Worm (Caenorhabditis elegans) whole organism, L1 larva: ENCODE measurements around the gene B0280.9.

Experiments
- C04F5.9 ChIP-seq: sonication (generic microtip); optimal IDR thresholded peaks from 2 replicates; lab custom pipeline; 2016; ENCODE audit warnings: missing genetic modification characterization, missing compliant biosample characterization
- aha-1 ChIP-seq: fragments of 150-350 bp; optimal IDR thresholded peaks from 2 replicates; lab custom pipeline; 2014; ENCODE audit warnings: missing biosample characterization, missing genetic modification characterization
- alr-1 ChIP-seq: fragments of 200-800 bp; sonication (Bioruptor generic); optimal IDR thresholded peaks from 2 replicates; lab custom pipeline; 2018; ENCODE audit warnings: borderline replicate concordance, mild to moderate bottlenecking, missing genetic modification characterization, missing compliant biosample characterization
- blmp-1 ChIP-seq: fragments of 150-350 bp; optimal IDR thresholded peaks from 2 replicates; lab custom pipeline; 2014; ENCODE audit warnings: missing biosample characterization, missing genetic modification characterization
- ceh-63 ChIP-seq: fragments of 200-800 bp; sonication (Bioruptor generic); optimal IDR thresholded peaks from 2 replicates; lab custom pipeline; 2018; ENCODE audit warnings: mild to moderate bottlenecking, missing genetic modification characterization, missing compliant biosample characterization
- ceh-88 ChIP-seq: fragments of 200-800 bp; sonication (Bioruptor generic); IDR thresholded peaks from 2 replicates; pipeline ENCODE4 v1.3.6; 2022; ENCODE audit warnings: missing genetic modification characterization, missing compliant biosample characterization
- ces-1 ChIP-seq: fragments of 150-350 bp; optimal IDR thresholded peaks from 2 replicates; lab custom pipeline; 2014; ENCODE audit warnings: missing biosample characterization, missing genetic modification reagents, missing genetic modification characterization
- dpl-1 ChIP-seq, 3 experiments: fragments of 150-350 bp in 2 of 3; sonication (generic microtip) in 1 of 3; optimal IDR thresholded peaks; 2 replicates each; lab custom pipeline; 2014 to 2017; ENCODE audit warnings: missing biosample characterization in 3 of 3, missing genetic modification characterization in 3 of 3, missing genetic modification reagents in 3 of 3
- efl-1 ChIP-seq, 4 experiments: fragments of 150-350 bp; optimal IDR thresholded peaks in 3 of 4; peaks in 1 of 4; 1 replicate in 1 of 4; 2 replicates in 3 of 4; lab custom pipeline; 2014; ENCODE audit warnings: missing biosample characterization in 2 of 4, missing genetic modification characterization in 2 of 4, missing genetic modification reagents in 2 of 4
- efl-3 ChIP-seq: fragments of 200-800 bp; sonication (Bioruptor generic); optimal IDR thresholded peaks from 2 replicates; lab custom pipeline; 2018; ENCODE audit warnings: mild to moderate bottlenecking, missing genetic modification characterization, missing compliant biosample characterization
- elt-2 ChIP-seq: sonication (generic microtip); optimal IDR thresholded peaks from 2 replicates; lab custom pipeline; 2016; ENCODE audit warnings: missing genetic modification characterization, mild to moderate bottlenecking, inconsistent platforms, missing compliant biosample characterization, missing genetic modification reagents
- fkh-4 ChIP-seq: sonication (generic microtip); optimal IDR thresholded peaks from 2 replicates; lab custom pipeline; 2016; ENCODE audit warnings: missing compliant biosample characterization, missing genetic modification characterization, borderline replicate concordance
- fos-1 ChIP-seq: fragments of 150-350 bp; optimal IDR thresholded peaks from 2 replicates; lab custom pipeline; 2014; ENCODE audit warnings: missing biosample characterization, missing genetic modification characterization
- hlh-4 ChIP-seq: sonication (generic microtip); optimal IDR thresholded peaks from 2 replicates; lab custom pipeline; 2016; ENCODE audit warnings: mild to moderate bottlenecking, missing genetic modification characterization, missing compliant biosample characterization
- isw-1 ChIP-seq: fragments of 200-800 bp; sonication (Bioruptor generic); IDR thresholded peaks from 2 replicates; pipeline ENCODE4 v1.3.6; 2022; ENCODE audit warnings: missing genetic modification characterization, missing compliant biosample characterization
- jun-1 ChIP-seq: fragments of 150-350 bp; optimal IDR thresholded peaks from 2 replicates; lab custom pipeline; 2014; ENCODE audit warnings: missing biosample characterization, missing genetic modification reagents, missing genetic modification characterization
- lin-15B ChIP-seq: fragments of 150-350 bp; sonication (generic microtip); optimal IDR thresholded peaks from 3 replicates; lab custom pipeline; 2014; ENCODE audit warnings: missing biosample characterization, missing genetic modification characterization
- lin-35 ChIP-seq, 2 experiments: fragments of 150-350 bp; optimal IDR thresholded peaks; 2 replicates each; lab custom pipeline; 2014; ENCODE audit warnings: missing biosample characterization in 2 of 2, missing genetic modification characterization in 2 of 2, missing genetic modification reagents in 2 of 2
- lin-39 ChIP-seq: fragments of 150-350 bp; optimal IDR thresholded peaks from 2 replicates; lab custom pipeline; 2014; ENCODE audit warnings: missing biosample characterization, missing genetic modification reagents, missing genetic modification characterization
- nhr-12 ChIP-seq: sonication (generic microtip); optimal IDR thresholded peaks from 2 replicates; lab custom pipeline; 2017; ENCODE audit warnings: missing biosample characterization, missing genetic modification characterization
- nhr-28 ChIP-seq: fragments of 150-350 bp; optimal IDR thresholded peaks from 2 replicates; lab custom pipeline; 2014; ENCODE audit warnings: missing biosample characterization, missing genetic modification characterization
- nhr-47 ChIP-seq: sonication (generic microtip); optimal IDR thresholded peaks from 2 replicates; lab custom pipeline; 2016; ENCODE audit warnings: mild to moderate bottlenecking, missing genetic modification characterization, moderate library complexity, missing compliant biosample characterization
- nhr-71 ChIP-seq: sonication (generic microtip); optimal IDR thresholded peaks from 2 replicates; lab custom pipeline; 2016; ENCODE audit warnings: mild to moderate bottlenecking, missing genetic modification characterization, moderate library complexity, missing compliant biosample characterization
- nhr-76 ChIP-seq: sonication (generic microtip); optimal IDR thresholded peaks from 2 replicates; lab custom pipeline; 2017; ENCODE audit warnings: missing biosample characterization, missing genetic modification characterization
- nhr-85 ChIP-seq: sonication (generic microtip); peaks from one replicate; lab custom pipeline; 2016; ENCODE audit warnings: missing genetic modification characterization, inconsistent platforms, missing compliant biosample characterization
- pqm-1 ChIP-seq: sonication (generic microtip); optimal IDR thresholded peaks from 3 replicates; lab custom pipeline; 2017; ENCODE audit warnings: missing biosample characterization, missing genetic modification characterization
- rnt-1 ChIP-seq: sonication (generic microtip); optimal IDR thresholded peaks from 2 replicates; lab custom pipeline; 2016; ENCODE audit warnings: mild to moderate bottlenecking, missing genetic modification characterization, moderate library complexity, missing compliant biosample characterization
- snu-23 ChIP-seq: sonication (generic microtip); optimal IDR thresholded peaks from 2 replicates; lab custom pipeline; 2016; ENCODE audit warnings: missing genetic modification characterization, missing compliant biosample characterization
- sptf-1 ChIP-seq: fragments of 150-350 bp; optimal IDR thresholded peaks from 2 replicates; lab custom pipeline; 2014; ENCODE audit warnings: missing biosample characterization, missing genetic modification characterization
- unc-30 ChIP-seq: sonication (generic microtip); optimal IDR thresholded peaks from 2 replicates; lab custom pipeline; 2017; ENCODE audit warnings: missing biosample characterization, missing genetic modification characterization
- unc-86 ChIP-seq: sonication (generic microtip); optimal IDR thresholded peaks from 2 replicates; lab custom pipeline; 2016; ENCODE audit warnings: missing genetic modification characterization, missing compliant biosample characterization
- xbp-1 ChIP-seq: sonication (generic microtip); optimal IDR thresholded peaks from 2 replicates; lab custom pipeline; 2016; ENCODE audit warnings: missing genetic modification characterization, missing compliant biosample characterization
- zag-1 ChIP-seq: fragments of 150-350 bp; optimal IDR thresholded peaks from 2 replicates; lab custom pipeline; 2014; ENCODE audit warnings: missing biosample characterization, missing genetic modification characterization
- ztf-4 ChIP-seq: fragments of 150-350 bp; optimal IDR thresholded peaks from 2 replicates; lab custom pipeline; 2014; ENCODE audit warnings: missing biosample characterization, missing genetic modification characterization

B0280.9 gene

ce11 chrIII:7084908-7085307, 37.8 kb downstream of the B0280.9 start, which contains the start of gene tofu-7:
Gene tofu-7, minus strand, starts transcription at chrIII:7085018.
- TF ChIP-seq dpl-1 (GFP tag; optimal IDR thresholded peaks at IDR 0.05; lab: Kevin White, UChicago): peak in 1 of 3 experiments; percentile 44
- peak; percentile 10 to 91 for TF ChIP-seq efl-1 (optimal IDR thresholded peaks at IDR 0.05; lab: Kevin White, UChicago)
- TF ChIP-seq efl-1 (GFP tag; optimal IDR thresholded peaks at IDR 0.05 in 1 of 2; lab: Kevin White, UChicago): peak in 1 of 2 experiments; percentile 12
- TF ChIP-seq sptf-1 (tag; lab: Kevin White, UChicago): no peak
- TF ChIP-seq, all 84 proteins: peak for 2

ce11 chrIII:7083106-7083505, 39.6 kb downstream of the B0280.9 start:
- no peak for TF ChIP-seq nhr-12 (tag; lab: Kevin White, UChicago)
- no peak for TF ChIP-seq fkh-4 (tag; lab: Kevin White, UChicago)
- no peak for TF ChIP-seq nhr-28 (tag; lab: Kevin White, UChicago)
- TF ChIP-seq efl-1 (optimal IDR thresholded peaks at IDR 0.05; lab: Kevin White, UChicago): peak in 1 of 2 experiments; percentile 42
- peak; percentile 9 to 93 for TF ChIP-seq efl-1 (GFP tag; optimal IDR thresholded peaks at IDR 0.05 in 1 of 2; lab: Kevin White, UChicago)
- TF ChIP-seq ces-1: no peak
- no peak for TF ChIP-seq blmp-1 (tag; lab: Kevin White, UChicago)
- TF ChIP-seq hlh-4 (tag; lab: Kevin White, UChicago): no peak
- TF ChIP-seq pqm-1: no peak
- no peak for TF ChIP-seq zag-1 (tag; lab: Kevin White, UChicago)
- no peak for TF ChIP-seq aha-1 (tag; lab: Kevin White, UChicago)
- TF ChIP-seq efl-3: no peak
- no peak for TF ChIP-seq nhr-71 (tag; lab: Kevin White, UChicago)
- no peak for TF ChIP-seq jun-1 (tag; lab: Kevin White, UChicago)
- no peak for TF ChIP-seq nhr-85 (tag; lab: Kevin White, UChicago)
- TF ChIP-seq dpl-1 (GFP tag; optimal IDR thresholded peaks at IDR 0.05; lab: Kevin White, UChicago): peak in 1 of 3 experiments; percentile 19
- no peak for TF ChIP-seq xbp-1 (tag; lab: Kevin White, UChicago)
- TF ChIP-seq C04F5.9 (tag; lab: Kevin White, UChicago): no peak

ce11 chrIII:7081488-7081887, 41.2 kb downstream of the B0280.9 start:
- no peak for TF ChIP-seq ceh-88 (GFP tag; lab: Robert Waterston, UW)
- peak; percentile 41 for TF ChIP-seq elt-2 (tag; lab: Kevin White, UChicago)
- TF ChIP-seq lin-35 (GFP tag; optimal IDR thresholded peaks at IDR 0.05; lab: Kevin White, UChicago): peak in 1 of 2 experiments; percentile 8

- no peak for TF ChIP-seq nhr-71 (tag; lab: Kevin White, UChicago)
- TF ChIP-seq alr-1: no peak
- no peak for TF ChIP-seq nhr-76
- TF ChIP-seq ceh-63 (GFP tag; lab: Kevin White, UChicago): no peak
- TF ChIP-seq ztf-4 (tag; lab: Kevin White, UChicago): no peak
- no peak for TF ChIP-seq nhr-47
Observed at ce11 chrIII:7080689-7081088, 42.0 kb downstream of the B0280.9 start, which contains the start of gene ZK418.7. Gene ZK418.7, minus strand, starts transcription at chrIII:7080789.

- TF ChIP-seq efl-1 (optimal IDR thresholded peaks at IDR 0.05; lab: Kevin White, UChicago) (no peak), efl-1 (GFP tag; optimal IDR thresholded peaks at IDR 0.05 in 1 of 2; lab: Kevin White, UChicago) (no peak), unc-30 (tag; lab: Kevin White, UChicago) (no peak), rnt-1 (no peak), lin-15B (no peak), snu-23 (GFP tag; lab: Kevin White, UChicago) (no peak), nhr-76 (no peak), ceh-88 (GFP tag; lab: Robert Waterston, UW) (no peak), lin-39 (tag; lab: Kevin White, UChicago) (no peak), unc-86 (tag; lab: Kevin White, UChicago) (no peak), fos-1 (tag; lab: Kevin White, UChicago) (no peak), nhr-28 (tag; lab: Kevin White, UChicago) (no peak), isw-1 (GFP tag; lab: Robert Waterston, UW) (no peak), sptf-1 (tag; lab: Kevin White, UChicago) (no peak)
Observed at ce11 chrIII:7078737-7079136, 44.0 kb downstream of the B0280.9 start, which contains the start of gene ZK418.6. Gene ZK418.6, minus strand, starts transcription at chrIII:7078837.
